Worm (Caenorhabditis elegans): ENCODE measurements around the gene dnj-14.

ce11 chrX:4706755-4707226 is 4.8 kb downstream of the dnj-14 start, which contains the start of gene dhhc-10:
- peak; percentile 36 for TF ChIP-seq irx-1 (tag; optimal IDR thresholded peaks at IDR 0.05)
- no peak for TF ChIP-seq hlh-4 (tag; optimal IDR thresholded peaks at IDR 0.05)
